Worm (Caenorhabditis elegans): ENCODE data around the gene enee-1.

- TF ChIP-seq dao-5 (tag; optimal IDR thresholded peaks at IDR 0.05) (no peak), W03F9.2 (tag; optimal IDR thresholded peaks at IDR 0.05) (no peak), him-1 (tag; optimal IDR thresholded peaks at IDR 0.05) (no peak)
Observed at ce11 chrII:8212-8611, 16.3 kb upstream of the enee-1 start.

Data from whole organism, L4/young adult.